Worm (Caenorhabditis elegans): Measurements from ENCODE around the gene msd-4.

Gene msd-4

ce11 chrIII:4856992-4857391 is 11.6 kb downstream of the msd-4 start:
- TF ChIP-seq ztf-29 (GFP tag; IDR thresholded peaks at IDR 0.05) (no peak), cog-1 (tag; optimal IDR thresholded peaks at IDR 0.05) (no peak), T22C8.4 (GFP tag; IDR thresholded peaks at IDR 0.05) (no peak), med-1 (GFP tag; optimal IDR thresholded peaks at IDR 0.05; ENCODE audit: insufficient read depth) (no peak), tab-1 (GFP tag; IDR thresholded peaks at IDR 0.05) (no peak), flt-1 (GFP tag; IDR thresholded peaks at IDR 0.05) (no peak), ref-1 (GFP tag; conservative IDR thresholded peaks at IDR 0.05) (no peak), ztf-23 (GFP tag; IDR thresholded peaks at IDR 0.05) (no peak), klf-2 (GFP tag; conservative IDR thresholded peaks at IDR 0.05) (no peak)

ce11 chrIII:4856109-4856508 is 12.4 kb downstream of the msd-4 start, which contains the start of gene C35D10.7:
Gene C35D10.7 (plus strand): TSS chrIII:4856193.
- TF ChIP-seq flt-1 (GFP tag; IDR thresholded peaks at IDR 0.05): no peak
- TF ChIP-seq T22C8.4 (GFP tag; IDR thresholded peaks at IDR 0.05): no peak
- TF ChIP-seq ztf-23 (GFP tag; IDR thresholded peaks at IDR 0.05): no peak
- TF ChIP-seq ref-1 (GFP tag; conservative IDR thresholded peaks at IDR 0.05): no peak
- TF ChIP-seq med-1 (GFP tag; optimal IDR thresholded peaks at IDR 0.05; ENCODE audit: insufficient read depth): no peak
- TF ChIP-seq cog-1 (tag; optimal IDR thresholded peaks at IDR 0.05): no peak
- TF ChIP-seq ztf-29 (GFP tag; IDR thresholded peaks at IDR 0.05): no peak
- TF ChIP-seq klf-2 (GFP tag; conservative IDR thresholded peaks at IDR 0.05): no peak
- TF ChIP-seq tab-1 (GFP tag; IDR thresholded peaks at IDR 0.05): no peak

- TF ChIP-seq ref-1 (GFP tag; conservative IDR thresholded peaks at IDR 0.05) (no peak), med-1 (GFP tag; optimal IDR thresholded peaks at IDR 0.05; ENCODE audit: insufficient read depth) (no peak), tab-1 (GFP tag; IDR thresholded peaks at IDR 0.05) (no peak), ztf-23 (GFP tag; IDR thresholded peaks at IDR 0.05) (no peak), cog-1 (tag; optimal IDR thresholded peaks at IDR 0.05) (no peak), T22C8.4 (GFP tag; IDR thresholded peaks at IDR 0.05) (no peak), flt-1 (GFP tag; IDR thresholded peaks at IDR 0.05) (no peak), ztf-29 (GFP tag; IDR thresholded peaks at IDR 0.05) (no peak), klf-2 (GFP tag; conservative IDR thresholded peaks at IDR 0.05) (no peak)
Measured at ce11 chrIII:4854918-4855317, 13.6 kb downstream of the msd-4 start, which contains the start of gene C35D10.8. Gene C35D10.8 (plus strand): TSS chrIII:4855218.

- TF ChIP-seq ztf-23 (GFP tag; IDR thresholded peaks at IDR 0.05): no peak
- no peak for TF ChIP-seq ref-1 (GFP tag; conservative IDR thresholded peaks at IDR 0.05)
- no peak for TF ChIP-seq tab-1 (GFP tag; IDR thresholded peaks at IDR 0.05)
- no peak for TF ChIP-seq flt-1 (GFP tag; IDR thresholded peaks at IDR 0.05)
- no peak for TF ChIP-seq klf-2 (GFP tag; conservative IDR thresholded peaks at IDR 0.05)
- TF ChIP-seq cog-1 (tag; optimal IDR thresholded peaks at IDR 0.05): no peak
- no peak for TF ChIP-seq ztf-29 (GFP tag; IDR thresholded peaks at IDR 0.05)
- no peak for TF ChIP-seq T22C8.4 (GFP tag; IDR thresholded peaks at IDR 0.05)
- TF ChIP-seq med-1 (GFP tag; optimal IDR thresholded peaks at IDR 0.05; ENCODE audit: insufficient read depth): no peak
Measured at ce11 chrIII:4852025-4852424, 16.5 kb downstream of the msd-4 start, which contains the start of gene ced-4. Gene ced-4 (plus strand): TSS chrIII:4852325.

ce11 chrIII:4850139-4850538 is 18.4 kb downstream of the msd-4 start, which contains the start of gene F26A1.1:
Gene F26A1.1 (plus strand): TSS chrIII:4850507.
- TF ChIP-seq ztf-23 (GFP tag; IDR thresholded peaks at IDR 0.05) (no peak), tab-1 (GFP tag; IDR thresholded peaks at IDR 0.05) (no peak), flt-1 (GFP tag; IDR thresholded peaks at IDR 0.05) (no peak), ztf-29 (GFP tag; IDR thresholded peaks at IDR 0.05) (no peak), cog-1 (tag; optimal IDR thresholded peaks at IDR 0.05) (no peak), med-1 (GFP tag; optimal IDR thresholded peaks at IDR 0.05; ENCODE audit: insufficient read depth) (no peak), klf-2 (GFP tag; conservative IDR thresholded peaks at IDR 0.05) (no peak), T22C8.4 (GFP tag; IDR thresholded peaks at IDR 0.05) (no peak), ref-1 (GFP tag; conservative IDR thresholded peaks at IDR 0.05) (no peak)

- no peak for TF ChIP-seq ref-1 (GFP tag; conservative IDR thresholded peaks at IDR 0.05)
Measured at ce11 chrIII:4849739-4850138, 18.8 kb downstream of the msd-4 start, which contains the start of gene nonu-1. Gene nonu-1 (minus strand): TSS chrIII:4849907.

ce11 chrIII:4844327-4844726 is 24.2 kb downstream of the msd-4 start, which contains the start of the genes clec-157 and fkh-5:
Gene clec-157 (minus strand): TSS chrIII:4844427.
Gene fkh-5 (plus strand): TSS chrIII:4844662.
- TF ChIP-seq T22C8.4 (GFP tag; IDR thresholded peaks at IDR 0.05) (no peak), ztf-29 (GFP tag; IDR thresholded peaks at IDR 0.05) (no peak), flt-1 (GFP tag; IDR thresholded peaks at IDR 0.05) (no peak), klf-2 (GFP tag; conservative IDR thresholded peaks at IDR 0.05) (no peak), ref-1 (GFP tag; conservative IDR thresholded peaks at IDR 0.05) (no peak), ztf-23 (GFP tag; IDR thresholded peaks at IDR 0.05) (no peak)

- TF ChIP-seq T22C8.4 (GFP tag; IDR thresholded peaks at IDR 0.05) (no peak), med-1 (GFP tag; optimal IDR thresholded peaks at IDR 0.05; ENCODE audit: insufficient read depth) (no peak), flt-1 (GFP tag; IDR thresholded peaks at IDR 0.05) (no peak), tab-1 (GFP tag; IDR thresholded peaks at IDR 0.05) (no peak), ztf-23 (GFP tag; IDR thresholded peaks at IDR 0.05) (no peak), ztf-29 (GFP tag; IDR thresholded peaks at IDR 0.05) (no peak), ref-1 (GFP tag; conservative IDR thresholded peaks at IDR 0.05) (no peak), cog-1 (tag; optimal IDR thresholded peaks at IDR 0.05) (no peak), klf-2 (GFP tag; conservative IDR thresholded peaks at IDR 0.05) (no peak)
Measured at ce11 chrIII:4842173-4842572, 26.4 kb downstream of the msd-4 start, which contains the start of gene clec-156. Gene clec-156 (minus strand): TSS chrIII:4842273.

ce11 chrIII:4837429-4837828 is 31.1 kb downstream of the msd-4 start, which contains the start of the genes acbp-7 and F26A1.19:
Gene acbp-7 (plus strand): TSS chrIII:4837729.
Gene F26A1.19 (plus strand): TSS chrIII:4837731.
- no peak for TF ChIP-seq tab-1 (GFP tag; IDR thresholded peaks at IDR 0.05)
- TF ChIP-seq flt-1 (GFP tag; IDR thresholded peaks at IDR 0.05): no peak
- no peak for TF ChIP-seq ztf-29 (GFP tag; IDR thresholded peaks at IDR 0.05)
- TF ChIP-seq T22C8.4 (GFP tag; IDR thresholded peaks at IDR 0.05): no peak
- TF ChIP-seq ref-1 (GFP tag; conservative IDR thresholded peaks at IDR 0.05): no peak
- TF ChIP-seq med-1 (GFP tag; optimal IDR thresholded peaks at IDR 0.05; ENCODE audit: insufficient read depth): no peak
- no peak for TF ChIP-seq ztf-23 (GFP tag; IDR thresholded peaks at IDR 0.05)
- no peak for TF ChIP-seq klf-2 (GFP tag; conservative IDR thresholded peaks at IDR 0.05)
- TF ChIP-seq cog-1 (tag; optimal IDR thresholded peaks at IDR 0.05): no peak

ce11 chrIII:4830207-4830606 is 38.3 kb downstream of the msd-4 start, which contains the start of gene nspd-9:
Gene nspd-9 (minus strand): TSS chrIII:4830307.
- no peak for TF ChIP-seq klf-2 (GFP tag; conservative IDR thresholded peaks at IDR 0.05)
- no peak for TF ChIP-seq tab-1 (GFP tag; IDR thresholded peaks at IDR 0.05)
- no peak for TF ChIP-seq cog-1 (tag; optimal IDR thresholded peaks at IDR 0.05)
- TF ChIP-seq ref-1 (GFP tag; conservative IDR thresholded peaks at IDR 0.05): no peak
- no peak for TF ChIP-seq ztf-23 (GFP tag; IDR thresholded peaks at IDR 0.05)
- no peak for TF ChIP-seq ztf-29 (GFP tag; IDR thresholded peaks at IDR 0.05)
- no peak for TF ChIP-seq flt-1 (GFP tag; IDR thresholded peaks at IDR 0.05)
- TF ChIP-seq med-1 (GFP tag; optimal IDR thresholded peaks at IDR 0.05; ENCODE audit: insufficient read depth): no peak
- no peak for TF ChIP-seq T22C8.4 (GFP tag; IDR thresholded peaks at IDR 0.05)

All from whole organism, midembryonic.